Worm (Caenorhabditis elegans) whole organism, L4 larva: ENCODE data around the gene Y54G2A.16.

Source experiments
- mxl-2 ChIP-seq: fragments of 200-800 bp; sonication (Bioruptor generic); conservative IDR thresholded peaks from 2 replicates; pipeline ENCODE4 v1.3.6; 2022; ENCODE audit warnings: missing genetic modification reagents, missing genetic modification characterization, missing compliant biosample characterization
- nhr-25 ChIP-seq: sonication (generic microtip); optimal IDR thresholded peaks from 2 replicates; lab custom pipeline; 2017; ENCODE audit warnings: missing genetic modification characterization, mild to moderate bottlenecking, missing compliant biosample characterization, antibody characterized with exemption, moderate library complexity, borderline replicate concordance; ENCODE audit not compliant: insufficient read depth
- pqm-1 ChIP-seq: sonication (generic microtip); optimal IDR thresholded peaks from 2 replicates; lab custom pipeline; 2017; ENCODE audit warnings: missing biosample characterization, missing genetic modification characterization

ce11 chrIV:2892787-2893485 is 28.3 kb upstream of the Y54G2A.16 start:
- no peak for TF ChIP-seq nhr-25 (tag; lab: Kevin White, UChicago)
- TF ChIP-seq mxl-2 (GFP tag; lab: Robert Waterston, UW): no peak
- no peak for TF ChIP-seq pqm-1
